Worm (Caenorhabditis elegans) whole organism, late embryonic: ENCODE results near the gene ntl-2.

Experiments
- C38D4.7 ChIP-seq: fragments of 200-800 bp; sonication (Bioruptor generic); optimal IDR thresholded peaks from 2 replicates; lab custom pipeline; 2018; ENCODE audit warnings: mild to moderate bottlenecking, missing genetic modification characterization, moderate library complexity, missing compliant biosample characterization
- K09A11.1 ChIP-seq: sonication (generic microtip); optimal IDR thresholded peaks from 2 replicates; lab custom pipeline; 2017; ENCODE audit warnings: antibody characterized with exemption, mild to moderate bottlenecking, missing genetic modification characterization, missing compliant biosample characterization; ENCODE audit not compliant: insufficient read depth
- T23F11.4 ChIP-seq: fragments of 200-800 bp; sonication (Bioruptor generic); optimal IDR thresholded peaks from 2 replicates; lab custom pipeline; 2018; ENCODE audit warnings: mild to moderate bottlenecking, missing genetic modification characterization, missing compliant biosample characterization
- Y22D7AL.16 ChIP-seq: sonication (generic microtip); optimal IDR thresholded peaks from 2 replicates; lab custom pipeline; 2016; ENCODE audit warnings: missing genetic modification characterization, missing compliant biosample characterization
- ama-1 ChIP-seq: fragments of 150-350 bp; optimal IDR thresholded peaks from 2 replicates; lab custom pipeline; 2014
- ceh-19 ChIP-seq: fragments of 200-800 bp; sonication (Bioruptor generic); optimal IDR thresholded peaks from 2 replicates; lab custom pipeline; 2018; ENCODE audit warnings: mild to moderate bottlenecking, missing genetic modification characterization, missing compliant biosample characterization
- ceh-22 ChIP-seq: sonication (generic microtip); optimal IDR thresholded peaks from 2 replicates; lab custom pipeline; 2017; ENCODE audit warnings: missing biosample characterization, missing genetic modification characterization
- ceh-24 ChIP-seq: sonication (generic microtip); optimal IDR thresholded peaks from 2 replicates; lab custom pipeline; 2016; ENCODE audit warnings: mild to moderate bottlenecking, missing genetic modification characterization, missing compliant biosample characterization
- ceh-30 ChIP-seq: fragments of 150-350 bp; optimal IDR thresholded peaks from 2 replicates; lab custom pipeline; 2014; ENCODE audit warnings: missing biosample characterization, missing genetic modification characterization
- ceh-31 ChIP-seq: sonication (generic microtip); optimal IDR thresholded peaks from 2 replicates; lab custom pipeline; 2016; ENCODE audit warnings: missing genetic modification characterization, missing compliant biosample characterization
- ceh-6 ChIP-seq: fragments of 200-800 bp; sonication (Bioruptor generic); optimal IDR thresholded peaks from 2 replicates; lab custom pipeline; 2018; ENCODE audit warnings: mild to moderate bottlenecking, missing genetic modification characterization, missing compliant biosample characterization
- dve-1 ChIP-seq: sonication (generic microtip); optimal IDR thresholded peaks from 2 replicates; lab custom pipeline; 2017; ENCODE audit warnings: antibody characterized with exemption, mild to moderate bottlenecking, missing genetic modification characterization, missing compliant biosample characterization
- elt-2 ChIP-seq: sonication (generic microtip); optimal IDR thresholded peaks from 2 replicates; lab custom pipeline; 2016; ENCODE audit warnings: missing genetic modification reagents, missing genetic modification characterization, missing compliant biosample characterization
- elt-4 ChIP-seq: sonication (generic microtip); optimal IDR thresholded peaks from 2 replicates; lab custom pipeline; 2016; ENCODE audit warnings: missing genetic modification characterization, missing compliant biosample characterization
- eyg-1 ChIP-seq: sonication (generic microtip); optimal IDR thresholded peaks from 2 replicates; lab custom pipeline; 2016; ENCODE audit warnings: missing genotype, missing genetic modification characterization, missing compliant biosample characterization
- fax-1 ChIP-seq: sonication (generic microtip); optimal IDR thresholded peaks from 2 replicates; lab custom pipeline; 2016; ENCODE audit warnings: missing genotype, missing genetic modification characterization, missing compliant biosample characterization
- fkh-6 ChIP-seq: sonication (generic microtip); optimal IDR thresholded peaks from 2 replicates; lab custom pipeline; 2016; ENCODE audit warnings: missing genetic modification characterization, missing compliant biosample characterization
- gmeb-2 ChIP-seq: sonication (generic microtip); optimal IDR thresholded peaks from 2 replicates; lab custom pipeline; 2016; ENCODE audit warnings: missing genetic modification characterization, inconsistent platforms, missing compliant biosample characterization
- hlh-13 ChIP-seq: fragments of 200-800 bp; sonication (Bioruptor generic); optimal IDR thresholded peaks from 2 replicates; lab custom pipeline; 2018; ENCODE audit warnings: mild to moderate bottlenecking, missing genetic modification characterization, missing compliant biosample characterization
- hlh-6 ChIP-seq: sonication (generic microtip); optimal IDR thresholded peaks from 2 replicates; lab custom pipeline; 2016; ENCODE audit warnings: missing genotype, missing genetic modification characterization, missing compliant biosample characterization
- lim-6 ChIP-seq: sonication (generic microtip); optimal IDR thresholded peaks from 2 replicates; lab custom pipeline; 2016; ENCODE audit warnings: missing genetic modification characterization, missing compliant biosample characterization
- lin-11 ChIP-seq: fragments of 200-800 bp; sonication (Bioruptor generic); optimal IDR thresholded peaks from 2 replicates; lab custom pipeline; 2018; ENCODE audit warnings: mild to moderate bottlenecking, missing genetic modification characterization, missing compliant biosample characterization
- madf-2 ChIP-seq: sonication (generic microtip); optimal IDR thresholded peaks from 2 replicates; lab custom pipeline; 2017; ENCODE audit warnings: missing genetic modification characterization, missing compliant biosample characterization
- mec-3 ChIP-seq: sonication (generic microtip); optimal IDR thresholded peaks from 2 replicates; lab custom pipeline; 2016; ENCODE audit warnings: borderline replicate concordance, missing genetic modification characterization, missing compliant biosample characterization
- nfya-1 ChIP-seq: sonication (generic microtip); optimal IDR thresholded peaks from 2 replicates; lab custom pipeline; 2017; ENCODE audit warnings: missing genetic modification characterization, mild to moderate bottlenecking, missing compliant biosample characterization, antibody characterized with exemption, moderate library complexity
- nhr-232 ChIP-seq: sonication (generic microtip); optimal IDR thresholded peaks from 2 replicates; lab custom pipeline; 2016; ENCODE audit warnings: missing genetic modification characterization, missing compliant biosample characterization
- npax-4 ChIP-seq: sonication (generic microtip); optimal IDR thresholded peaks from 2 replicates; lab custom pipeline; 2016; ENCODE audit warnings: missing genetic modification characterization, missing compliant biosample characterization
- odd-2 ChIP-seq: sonication (generic microtip); optimal IDR thresholded peaks from 2 replicates; lab custom pipeline; 2017; ENCODE audit warnings: antibody characterized with exemption, mild to moderate bottlenecking, missing genetic modification characterization, missing compliant biosample characterization
- pat-9 ChIP-seq: fragments of 200-800 bp; sonication (Bioruptor generic); optimal IDR thresholded peaks from 2 replicates; lab custom pipeline; 2018; ENCODE audit warnings: mild to moderate bottlenecking, missing genetic modification characterization, moderate library complexity, missing compliant biosample characterization
- pax-1 ChIP-seq: fragments of 150-350 bp; optimal IDR thresholded peaks from 2 replicates; lab custom pipeline; 2014; ENCODE audit warnings: missing biosample characterization, missing genetic modification characterization
- pha-2 ChIP-seq: sonication (generic microtip); optimal IDR thresholded peaks from 2 replicates; lab custom pipeline; 2017; ENCODE audit warnings: mild to moderate bottlenecking, missing genetic modification characterization, missing compliant biosample characterization
- pha-4 ChIP-seq: fragments of 150-350 bp; optimal IDR thresholded peaks from 2 replicates; lab custom pipeline; 2018; ENCODE audit warnings: missing biosample characterization, missing genetic modification reagents, missing genetic modification characterization
- pqm-1 ChIP-seq: sonication (generic microtip); optimal IDR thresholded peaks from 2 replicates; lab custom pipeline; 2016; ENCODE audit warnings: missing genetic modification characterization, missing compliant biosample characterization
- ref-2 ChIP-seq: sonication (generic microtip); optimal IDR thresholded peaks from 2 replicates; lab custom pipeline; 2016; ENCODE audit warnings: missing genetic modification characterization, missing compliant biosample characterization
- rnt-1 ChIP-seq: sonication (generic microtip); optimal IDR thresholded peaks from 2 replicates; lab custom pipeline; 2016; ENCODE audit warnings: missing genetic modification characterization, missing compliant biosample characterization
- sdc-2 ChIP-seq: sonication (generic microtip); optimal IDR thresholded peaks from 2 replicates; lab custom pipeline; 2016; ENCODE audit warnings: missing genotype, missing genetic modification characterization, missing compliant biosample characterization
- sox-4 ChIP-seq: sonication (generic microtip); optimal IDR thresholded peaks from 2 replicates; lab custom pipeline; 2017; ENCODE audit warnings: mild to moderate bottlenecking, missing genetic modification characterization, inconsistent platforms, missing compliant biosample characterization
- syd-9 ChIP-seq: sonication (generic microtip); optimal IDR thresholded peaks from 2 replicates; lab custom pipeline; 2016; ENCODE audit warnings: mild to moderate bottlenecking, missing genetic modification characterization, moderate library complexity, missing compliant biosample characterization
- ttx-3 ChIP-seq: sonication (generic microtip); optimal IDR thresholded peaks from 2 replicates; lab custom pipeline; 2016; ENCODE audit warnings: missing genetic modification reagents, missing genetic modification characterization, missing compliant biosample characterization
- unc-3 ChIP-seq, 2 experiments: fragments of 200-800 bp in 1 of 2; sonication (Bioruptor generic) in 1 of 2; sonication (generic microtip) in 1 of 2; conservative IDR thresholded peaks in 1 of 2; optimal IDR thresholded peaks in 1 of 2; 2 replicates each; pipeline versions ENCODE4 v1.3.6 to Lab custom; 2016 to 2022; ENCODE audit warnings: missing compliant biosample characterization in 2 of 2, missing genetic modification characterization in 2 of 2, missing genetic modification reagents in 1 of 2
- unc-42 ChIP-seq: sonication (generic microtip); optimal IDR thresholded peaks from 2 replicates; lab custom pipeline; 2016; ENCODE audit warnings: missing genotype, missing genetic modification characterization, missing compliant biosample characterization
- unc-55 ChIP-seq: sonication (generic microtip); optimal IDR thresholded peaks from 2 replicates; lab custom pipeline; 2017; ENCODE audit warnings: missing biosample characterization, missing genetic modification reagents, missing genetic modification characterization
- unc-86 ChIP-seq: sonication (generic microtip); optimal IDR thresholded peaks from 2 replicates; lab custom pipeline; 2016; ENCODE audit warnings: missing genetic modification characterization, missing compliant biosample characterization
- ztf-16 ChIP-seq: sonication (generic microtip); optimal IDR thresholded peaks from 2 replicates; lab custom pipeline; 2017; ENCODE audit warnings: missing genetic modification characterization, missing compliant biosample characterization

ntl-2 gene

DNA sequence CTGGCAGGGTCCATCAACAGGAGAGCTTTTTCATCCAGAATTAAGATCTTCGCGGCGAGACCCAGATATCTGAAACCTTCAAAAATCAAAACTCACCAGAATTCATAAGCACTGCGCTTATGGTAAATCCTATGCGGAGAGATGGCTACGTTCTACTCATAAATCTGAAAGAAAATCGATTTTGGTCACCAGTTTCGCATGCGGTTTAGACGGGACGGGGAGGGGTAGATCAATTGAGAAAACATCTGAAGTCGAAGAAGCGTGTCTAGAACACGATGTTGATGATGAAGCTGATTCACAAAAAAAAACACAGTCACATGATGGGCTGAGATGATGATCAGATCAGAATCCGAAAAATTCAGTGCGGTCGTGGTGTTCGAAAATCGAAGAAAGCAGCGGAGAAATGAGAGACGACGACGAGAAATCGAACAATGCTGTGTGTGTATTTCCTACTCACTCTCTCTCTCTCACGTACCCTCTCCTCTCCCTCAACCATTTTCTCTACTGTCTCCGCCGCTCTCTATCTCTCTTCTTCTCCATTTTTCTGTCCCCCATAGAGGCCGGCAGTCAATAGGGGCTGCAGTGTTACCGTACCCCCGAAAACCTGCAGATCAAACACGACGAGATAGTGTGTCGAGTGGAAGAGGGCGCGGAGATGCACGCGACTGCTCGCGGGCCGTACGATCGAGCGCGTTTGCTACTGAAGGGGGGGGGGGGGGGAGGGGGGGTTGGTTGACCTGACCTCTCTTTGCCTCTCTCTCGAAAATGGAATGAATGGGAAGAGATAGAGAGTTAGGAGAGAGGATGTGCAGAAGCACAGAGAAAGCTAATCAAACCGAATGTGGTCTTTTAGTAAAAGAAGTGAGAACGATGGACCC is at the start of gene ntl-2 (continued):
- TF ChIP-seq ceh-24 (tag; lab: Kevin White, UChicago) (no peak), fkh-6 (peak; percentile 75), ceh-22 (tag; lab: Kevin White, UChicago) (peak; percentile 30), sox-4 (peak; percentile 52), lim-6 (tag; lab: Kevin White, UChicago) (no peak), T23F11.4 (peak; percentile 86), hlh-13 (GFP tag; lab: Kevin White, UChicago) (peak; percentile 52), pqm-1 (no peak), pat-9 (tag; lab: Kevin White, UChicago) (peak; percentile 63), nhr-232 (no peak), ceh-31 (tag; lab: Kevin White, UChicago) (peak; percentile 86), syd-9 (no peak), unc-55 (GFP tag; lab: Kevin White, UChicago) (peak; percentile 87), gmeb-2 (peak; percentile 62), pha-2 (tag; lab: Kevin White, UChicago) (peak; percentile 84), fax-1 (tag; lab: Kevin White, UChicago) (peak; percentile 3), dve-1 (tag; lab: Kevin White, UChicago) (peak; percentile 85), pax-1 (tag; lab: Kevin White, UChicago) (peak; percentile 67), unc-86 (tag; lab: Kevin White, UChicago) (peak; percentile 47)
- TF ChIP-seq, all 69 proteins: peak for 43

- TF ChIP-seq elt-2 (tag; lab: Kevin White, UChicago), result peak; percentile 8
- TF ChIP-seq ttx-3 (tag; lab: Kevin White, UChicago), result no peak
These were observed 48.5 kb upstream of the ntl-2 start, which contains the start of the genes dcaf-13 and toe-1 for ce11 chrII:4424807-4425206. dcaf-13 (minus strand) TSS chrII:4424902. toe-1 (plus strand) TSS chrII:4425167.

- TF ChIP-seq gmeb-2, result no peak
- no peak for TF ChIP-seq ceh-30 (tag; lab: Kevin White, UChicago)
- TF ChIP-seq Y22D7AL.16 (tag; lab: Kevin White, UChicago), result no peak
- TF ChIP-seq unc-42 (tag; lab: Kevin White, UChicago), result no peak
- TF ChIP-seq elt-4 (tag; lab: Kevin White, UChicago), result no peak
- no peak for TF ChIP-seq madf-2 (tag; lab: Kevin White, UChicago)
- no peak for TF ChIP-seq pha-4 (tag; lab: Kevin White, UChicago)
- TF ChIP-seq ama-1, result no peak
- TF ChIP-seq eyg-1 (tag; lab: Kevin White, UChicago), result no peak
- TF ChIP-seq pax-1 (tag; lab: Kevin White, UChicago), result no peak
- no peak for TF ChIP-seq elt-2 (tag; lab: Kevin White, UChicago)
- TF ChIP-seq odd-2 (tag; lab: Kevin White, UChicago), result no peak
- no peak for TF ChIP-seq T23F11.4
- no peak for TF ChIP-seq pat-9 (tag; lab: Kevin White, UChicago)
- no peak for TF ChIP-seq hlh-6 (tag; lab: Kevin White, UChicago)
These were observed 43.7 kb upstream of the ntl-2 start, which contains the start of gene bpnt-1 for ce11 chrII:4419956-4420355. bpnt-1 (plus strand) TSS chrII:4420256.

DNA sequence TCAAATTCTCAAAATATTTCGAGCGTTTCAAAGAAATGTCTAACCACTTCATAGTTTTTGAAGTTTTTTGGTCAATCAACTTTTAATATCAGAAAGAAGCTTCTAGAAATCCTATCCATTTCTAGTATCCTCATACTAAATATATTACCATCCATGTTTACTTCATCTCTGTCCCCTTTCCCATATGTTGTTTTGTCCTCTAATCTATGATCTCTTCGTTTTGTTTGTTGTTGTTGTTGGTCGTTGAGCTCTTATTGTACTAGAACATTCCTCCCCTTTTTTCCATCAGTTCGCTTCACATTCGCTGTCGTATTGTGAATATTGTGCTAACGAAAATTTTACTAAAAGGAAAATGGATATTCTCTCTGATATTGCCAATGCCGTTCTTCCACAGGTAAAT is 41.1 kb upstream of the ntl-2 start, which contains the start of gene sod-5:
Gene sod-5 (plus strand): TSS at position 301 of the 400 bp plus-strand sequence.
- TF ChIP-seq C38D4.7 (GFP tag; lab: Kevin White, UChicago) (no peak), ceh-31 (tag; lab: Kevin White, UChicago) (no peak), ceh-6 (GFP tag; lab: Kevin White, UChicago) (no peak), eyg-1 (tag; lab: Kevin White, UChicago) (no peak), K09A11.1 (no peak), ref-2 (tag; lab: Kevin White, UChicago) (no peak), ceh-22 (tag; lab: Kevin White, UChicago) (no peak), ztf-16 (tag; lab: Kevin White, UChicago) (no peak), madf-2 (tag; lab: Kevin White, UChicago) (no peak), dve-1 (tag; lab: Kevin White, UChicago) (no peak), mec-3 (no peak), sox-4 (no peak), unc-3 (GFP tag; conservative IDR thresholded peaks at IDR 0.05; lab: Robert Waterston, UW) (no peak), unc-3 (tag; optimal IDR thresholded peaks at IDR 0.05; lab: Kevin White, UChicago) (no peak), sdc-2 (no peak), ceh-19 (GFP tag; lab: Kevin White, UChicago) (no peak), fkh-6 (no peak), nfya-1 (tag; lab: Kevin White, UChicago) (no peak), rnt-1 (tag; lab: Kevin White, UChicago) (no peak), lin-11 (no peak), npax-4 (no peak)
- TF ChIP-seq, all 69 proteins: peak for 0
